Worm (Caenorhabditis elegans) whole organism, mixed stage, embryonic: ENCODE data around the gene tmc-1.

Experiments used
- ham-2 ChIP-seq: fragments of 200-800 bp; sonication (Bioruptor generic); optimal IDR thresholded peaks from 2 replicates; lab custom pipeline; 2018; ENCODE audit warnings: mild to moderate bottlenecking, missing genetic modification characterization, missing compliant biosample characterization
- nhr-12 ChIP-seq: fragments of 150-350 bp; optimal IDR thresholded peaks from 2 replicates; lab custom pipeline; 2014; ENCODE audit warnings: missing biosample characterization, missing genetic modification characterization

DNA sequence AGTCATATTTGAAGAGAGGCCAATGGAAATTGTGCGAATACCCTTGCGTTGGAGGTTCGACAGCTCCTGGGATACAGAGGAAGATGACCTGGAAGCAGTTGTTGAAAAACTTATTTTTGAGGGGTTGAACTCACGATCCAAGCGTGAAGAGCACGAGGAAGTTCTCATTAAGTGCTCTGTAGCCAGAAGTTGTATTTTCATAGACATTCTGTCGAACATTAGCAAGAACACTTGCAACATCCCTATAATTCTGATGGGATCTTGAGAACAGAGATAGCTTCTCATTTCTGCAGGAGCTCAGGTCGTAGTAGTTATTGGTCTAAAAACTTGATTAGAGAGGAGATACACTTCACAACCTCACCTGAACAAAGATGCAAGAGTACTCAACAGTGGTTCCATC is 20.4 kb upstream of the tmc-1 start:
- no peak for TF ChIP-seq nhr-12
- TF ChIP-seq ham-2 (GFP tag; lab: Kevin White, UChicago): no peak
